Fruit fly (Drosophila melanogaster) whole organism, embryonic: ENCODE results near the gene CG12075.

Experiments used
- CG11723 ChIP-seq: fragments of 200-800 bp; sonication (Bioruptor generic); optimal IDR thresholded peaks from 2 replicates; lab custom pipeline; 2017; ENCODE audit warnings: missing biosample characterization, mild to moderate bottlenecking, missing genetic modification characterization
- CG12155 ChIP-seq: fragments of 200-800 bp; sonication (Bioruptor generic); optimal IDR thresholded peaks from 3 replicates; lab custom pipeline; 2016; ENCODE audit warnings: missing biosample characterization, missing genetic modification characterization
- CG12299 ChIP-seq: fragments of 200-800 bp; sonication (Bioruptor generic); optimal IDR thresholded peaks from 2 replicates; lab custom pipeline; 2018; ENCODE audit warnings: missing biosample characterization, mild to moderate bottlenecking, missing genetic modification characterization
- CG12942 ChIP-seq: fragments of 200-800 bp; sonication (Bioruptor generic); optimal IDR thresholded peaks from 3 replicates; lab custom pipeline; 2016; ENCODE audit warnings: missing biosample characterization, missing genetic modification characterization
- CG13296 ChIP-seq: fragments of 200-800 bp; sonication (Bioruptor generic); optimal IDR thresholded peaks from 3 replicates; lab custom pipeline; 2018; ENCODE audit warnings: missing biosample characterization, mild to moderate bottlenecking, missing genetic modification characterization
- CG13775 ChIP-seq: fragments of 200-800 bp; sonication (Bioruptor generic); optimal IDR thresholded peaks from 3 replicates; lab custom pipeline; 2017; ENCODE audit warnings: missing biosample characterization, mild to moderate bottlenecking, missing genetic modification characterization
- CG13894 ChIP-seq: fragments of 200-800 bp; sonication (Bioruptor generic); optimal IDR thresholded peaks from 3 replicates; lab custom pipeline; 2018; ENCODE audit warnings: missing biosample characterization, mild to moderate bottlenecking, missing genetic modification characterization, moderate library complexity
- CG14014 ChIP-seq: fragments of 200-800 bp; sonication (Bioruptor generic); IDR thresholded peaks from 2 replicates; pipeline ENCODE4 v1.3.6; 2022; ENCODE audit warnings: missing biosample characterization, missing genetic modification characterization
- CG14667 ChIP-seq: fragments of 200-800 bp; sonication (Bioruptor generic); IDR thresholded peaks from 2 replicates; pipeline ENCODE4 v1.3.6; 2022; ENCODE audit warnings: missing biosample characterization, missing genetic modification characterization
- CG15696 ChIP-seq: fragments of 200-800 bp; sonication (Bioruptor generic); optimal IDR thresholded peaks from 2 replicates; lab custom pipeline; 2019; ENCODE audit warnings: missing biosample characterization, mild to moderate bottlenecking, missing genetic modification characterization, moderate library complexity
- CG16813 ChIP-seq: fragments of 200-800 bp; sonication (Bioruptor generic); IDR thresholded peaks from 3 replicates; pipeline ENCODE4 v1.3.6; 2022; ENCODE audit warnings: missing biosample characterization, missing genetic modification characterization; ENCODE audit not compliant: partially characterized antibody
- CG17385 ChIP-seq: fragments of 200-800 bp; sonication (Bioruptor generic); optimal IDR thresholded peaks from 3 replicates; lab custom pipeline; 2018; ENCODE audit warnings: missing biosample characterization, mild to moderate bottlenecking, missing genetic modification characterization
- CG17802 ChIP-seq: fragments of 200-800 bp; sonication (Bioruptor generic); optimal IDR thresholded peaks from 2 replicates; lab custom pipeline; 2018; ENCODE audit warnings: missing biosample characterization, mild to moderate bottlenecking, missing genetic modification characterization, moderate library complexity
- CG17829 ChIP-seq: fragments of 200-800 bp; optimal IDR thresholded peaks from 2 replicates; lab custom pipeline; 2019; ENCODE audit warnings: missing biosample characterization, mild to moderate bottlenecking, missing genetic modification characterization, moderate library complexity
- CG17912 ChIP-seq: fragments of 200-800 bp; sonication (Bioruptor generic); optimal IDR thresholded peaks from 2 replicates; lab custom pipeline; 2018; ENCODE audit warnings: missing biosample characterization, mild to moderate bottlenecking, missing genetic modification characterization
- CG18011 ChIP-seq: fragments of 200-800 bp; sonication (Bioruptor generic); optimal IDR thresholded peaks from 2 replicates; lab custom pipeline; 2017; ENCODE audit warnings: missing biosample characterization, missing genetic modification characterization, mild to moderate bottlenecking, moderate library complexity, missing genotype
- CG18619 ChIP-seq: fragments of 200-800 bp; sonication (Bioruptor generic); optimal IDR thresholded peaks from 3 replicates; lab custom pipeline; 2017; ENCODE audit warnings: missing biosample characterization, mild to moderate bottlenecking, missing genetic modification characterization
- CG3065 ChIP-seq: fragments of 200-800 bp; sonication (Bioruptor generic); optimal IDR thresholded peaks from 2 replicates; lab custom pipeline; 2016; ENCODE audit warnings: missing biosample characterization, missing genetic modification characterization
- CG32532 ChIP-seq: fragments of 200-800 bp; sonication (Bioruptor generic); IDR thresholded peaks from 2 replicates; pipeline ENCODE4 v1.3.6; 2022; ENCODE audit warnings: missing biosample characterization, missing genetic modification characterization
- CG33557 ChIP-seq: fragments of 200-800 bp; sonication (Bioruptor generic); optimal IDR thresholded peaks from 2 replicates; lab custom pipeline; 2019; ENCODE audit warnings: missing biosample characterization, mild to moderate bottlenecking, missing genetic modification characterization, moderate library complexity
- CG6689 ChIP-seq: fragments of 200-800 bp; sonication (Bioruptor generic); IDR thresholded peaks from 2 replicates; pipeline ENCODE4 v1.3.6; 2022; ENCODE audit warnings: missing biosample characterization, missing genetic modification characterization
- CG8388 ChIP-seq: fragments of 200-800 bp; sonication (Bioruptor generic); optimal IDR thresholded peaks from 2 replicates; lab custom pipeline; 2019; ENCODE audit warnings: missing biosample characterization, mild to moderate bottlenecking, missing genetic modification characterization, moderate library complexity
- CG9797 ChIP-seq: fragments of 200-800 bp; sonication (Bioruptor generic); optimal IDR thresholded peaks from 3 replicates; lab custom pipeline; 2018; ENCODE audit warnings: missing biosample characterization, mild to moderate bottlenecking, missing genetic modification characterization
- Dp ChIP-seq: fragments of 200-800 bp; sonication (Bioruptor generic); optimal IDR thresholded peaks from 2 replicates; lab custom pipeline; 2018; ENCODE audit warnings: missing biosample characterization, mild to moderate bottlenecking, missing genetic modification characterization, moderate library complexity
- E2f2 ChIP-seq: fragments of 200-800 bp; sonication (Bioruptor generic); IDR thresholded peaks from 2 replicates; pipeline ENCODE4 v1.3.6; 2022; ENCODE audit warnings: missing biosample characterization, missing genetic modification characterization
- GATAe ChIP-seq: fragments of 200-800 bp; sonication (Bioruptor generic); conservative IDR thresholded peaks from 2 replicates; pipeline ENCODE4 v1.3.6; 2022; ENCODE audit warnings: missing biosample characterization, missing genetic modification characterization
- Gug ChIP-seq: fragments of 200-800 bp; sonication (Bioruptor generic); IDR thresholded peaks from 4 replicates; pipeline ENCODE4 v1.3.6; 2022; ENCODE audit warnings: missing biosample characterization, missing genetic modification characterization
- Hey ChIP-seq: fragments of 200-800 bp; sonication (Bioruptor generic); optimal IDR thresholded peaks from 3 replicates; lab custom pipeline; 2018; ENCODE audit warnings: missing biosample characterization, mild to moderate bottlenecking, missing genetic modification characterization
- Hr3 ChIP-seq: fragments of 200-800 bp; sonication (Bioruptor generic); optimal IDR thresholded peaks from 3 replicates; lab custom pipeline; 2016; ENCODE audit warnings: missing biosample characterization, missing genetic modification characterization
- Hr51 ChIP-seq, 2 experiments: fragments of 200-800 bp; sonication (Bioruptor generic); optimal IDR thresholded peaks; 2 replicates in 1 of 2; 3 replicates in 1 of 2; lab custom pipeline; 2016 to 2018; ENCODE audit warnings: missing biosample characterization in 2 of 2, missing genetic modification characterization in 2 of 2, mild to moderate bottlenecking in 1 of 2, moderate library complexity in 1 of 2
- Med ChIP-seq: fragments of 200-800 bp; sonication (Bioruptor generic); peaks from one replicate; lab custom pipeline; 2016; ENCODE audit warnings: missing biosample characterization, missing genetic modification characterization, mild to moderate bottlenecking, inconsistent platforms, moderate library complexity
- Neu2 ChIP-seq: fragments of 200-800 bp; sonication (Bioruptor generic); optimal IDR thresholded peaks from 3 replicates; lab custom pipeline; 2016; ENCODE audit warnings: missing biosample characterization, missing genetic modification characterization, borderline replicate concordance
- Oli ChIP-seq: fragments of 200-800 bp; sonication (Bioruptor generic); optimal IDR thresholded peaks from 2 replicates; lab custom pipeline; 2018; ENCODE audit warnings: missing biosample characterization, mild to moderate bottlenecking, missing genetic modification characterization, moderate library complexity
- Taf1 ChIP-seq: fragments of 200-800 bp; sonication (Bioruptor generic); IDR thresholded peaks from 2 replicates; pipeline ENCODE4 v1.3.6; 2022; ENCODE audit warnings: missing biosample characterization, missing genetic modification characterization
- az2 ChIP-seq: fragments of 200-800 bp; sonication (Bioruptor generic); optimal IDR thresholded peaks from 3 replicates; lab custom pipeline; 2016; ENCODE audit warnings: missing biosample characterization, missing genetic modification characterization
- bcd ChIP-seq: fragments of 200-800 bp; sonication (Bioruptor generic); optimal IDR thresholded peaks from 2 replicates; lab custom pipeline; 2017; ENCODE audit warnings: missing biosample characterization, mild to moderate bottlenecking, missing genetic modification characterization
- cas ChIP-seq: fragments of 200-800 bp; sonication (Bioruptor generic); IDR thresholded peaks from 2 replicates; pipeline ENCODE4 v1.3.6; 2022; ENCODE audit warnings: missing biosample characterization, missing genetic modification characterization
- caup ChIP-seq: fragments of 200-800 bp; sonication (Bioruptor generic); optimal IDR thresholded peaks from 3 replicates; lab custom pipeline; 2017; ENCODE audit warnings: missing biosample characterization, mild to moderate bottlenecking, missing genetic modification characterization, moderate library complexity; ENCODE audit not compliant: severe bottlenecking
- dysf ChIP-seq: fragments of 200-800 bp; sonication (Bioruptor generic); IDR thresholded peaks from 3 replicates; pipeline ENCODE4 v1.3.6; 2022; ENCODE audit warnings: missing biosample characterization, missing genetic modification characterization
- grn ChIP-seq: fragments of 200-800 bp; sonication (Bioruptor generic); optimal IDR thresholded peaks from 3 replicates; lab custom pipeline; 2017; ENCODE audit warnings: missing biosample characterization, missing genetic modification characterization
- insv ChIP-seq, 2 experiments: fragments of 200-800 bp; sonication (Bioruptor generic); optimal IDR thresholded peaks; 3 replicates each; lab custom pipeline; 2016 to 2018; ENCODE audit warnings: missing biosample characterization in 2 of 2, missing genetic modification characterization in 2 of 2
- jumu ChIP-seq: fragments of 200-800 bp; sonication (Bioruptor generic); optimal IDR thresholded peaks from 3 replicates; lab custom pipeline; 2016; ENCODE audit warnings: missing biosample characterization, missing genetic modification characterization
- kah ChIP-seq: fragments of 200-800 bp; sonication (Bioruptor generic); optimal IDR thresholded peaks from 2 replicates; lab custom pipeline; 2018; ENCODE audit warnings: missing biosample characterization, mild to moderate bottlenecking, missing genetic modification characterization
- ken ChIP-seq: fragments of 200-800 bp; sonication (Bioruptor generic); IDR thresholded peaks from 3 replicates; pipeline ENCODE4 v1.3.6; 2022; ENCODE audit warnings: missing biosample characterization, missing genetic modification characterization
- lab ChIP-seq: fragments of 200-800 bp; sonication (Bioruptor generic); optimal IDR thresholded peaks from 3 replicates; lab custom pipeline; 2017; ENCODE audit warnings: missing biosample characterization, missing genetic modification characterization, mild to moderate bottlenecking, moderate library complexity, missing genetic modification reagents
- nom ChIP-seq: fragments of 200-800 bp; sonication (Bioruptor generic); optimal IDR thresholded peaks from 2 replicates; lab custom pipeline; 2017; ENCODE audit warnings: missing biosample characterization, missing genetic modification characterization, mild to moderate bottlenecking, moderate library complexity, missing genetic modification reagents
- prd ChIP-seq, 3 experiments: fragments of >200 bp in 2 of 3; fragments of 200-800 bp in 1 of 3; sonication (Bioruptor generic) in 1 of 3; optimal IDR thresholded peaks in 2 of 3; IDR thresholded peaks in 1 of 3; 2 replicates in 2 of 3; 3 replicates in 1 of 3; pipeline versions ENCODE4 v1.3.6 to Lab custom; 2017 to 2022; ENCODE audit warnings: missing biosample characterization in 1 of 3, missing genetic modification characterization in 1 of 3
- ranshi ChIP-seq: fragments of 200-800 bp; sonication (Bioruptor generic); IDR thresholded peaks from 2 replicates; pipeline ENCODE4 v1.3.6; 2022; ENCODE audit warnings: missing biosample characterization, missing genetic modification characterization
- row ChIP-seq: fragments of 200-800 bp; sonication (Bioruptor generic); IDR thresholded peaks from 3 replicates; pipeline ENCODE4 v1.3.6; 2022; ENCODE audit warnings: missing biosample characterization, missing genetic modification characterization
- sim ChIP-seq: fragments of 200-800 bp; sonication (Bioruptor generic); IDR thresholded peaks from 2 replicates; pipeline ENCODE4 v1.3.6; 2022; ENCODE audit warnings: missing biosample characterization, missing genetic modification characterization
- tin ChIP-seq: fragments of 200-800 bp; sonication (Bioruptor generic); optimal IDR thresholded peaks from 3 replicates; lab custom pipeline; 2016; ENCODE audit warnings: missing biosample characterization, missing genetic modification characterization

The CG12075 gene

DNA sequence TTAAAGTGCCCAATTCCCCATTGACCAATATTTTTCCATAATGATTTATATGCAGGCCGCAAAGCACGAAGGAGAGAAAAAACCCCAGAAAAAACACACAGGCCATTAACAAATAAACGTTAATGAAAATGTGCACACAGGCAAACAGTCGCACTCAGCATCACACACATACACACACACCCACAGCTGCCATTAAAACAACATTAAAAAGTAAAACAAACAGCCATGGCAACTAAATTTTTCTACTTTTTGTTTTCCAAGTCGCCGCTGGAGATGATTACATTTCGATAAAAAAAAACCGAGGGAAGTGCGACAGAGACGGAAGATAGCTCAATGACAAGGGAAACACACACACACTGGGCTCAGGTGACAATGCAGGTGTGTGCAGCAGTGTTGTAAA lies 49.3 kb downstream of the CG12075 start (continued):
- no peak for TF ChIP-seq ranshi (GFP tag; lab: Robert Waterston, UW)
- TF ChIP-seq CG14014: peak; percentile 37; the same call in 1 of the 2 replicates
- TF ChIP-seq Neu2 (GFP tag; lab: Kevin White, UChicago): no peak
- TF ChIP-seq CG13775: no peak
- TF ChIP-seq CG18619 (GFP tag; lab: Kevin White, UChicago): no peak
- TF ChIP-seq grn: peak; percentile 19
- no peak for TF ChIP-seq kah
- TF ChIP-seq lab (GFP tag; lab: Kevin White, UChicago): no peak
- TF ChIP-seq Dp (GFP tag; lab: Kevin White, UChicago): no peak
- TF ChIP-seq prd (optimal IDR thresholded peaks at IDR 0.05; lab: Kevin White, UChicago): no peak
- no peak for TF ChIP-seq prd (GFP tag; IDR thresholded peaks at IDR 0.05; lab: Robert Waterston, UW)
- no peak for TF ChIP-seq Hey (tag; lab: Kevin White, UChicago)
- no peak for TF ChIP-seq CG14667
- no peak for TF ChIP-seq Taf1 (GFP tag; lab: Robert Waterston, UW)
- TF ChIP-seq az2: no peak
- TF ChIP-seq jumu: no peak
- TF ChIP-seq cas: no peak
- TF ChIP-seq Hr3 (GFP tag; lab: Kevin White, UChicago): no peak
- TF ChIP-seq E2f2 (GFP tag; lab: Robert Waterston, UW): no peak
- no peak for TF ChIP-seq CG33557
- TF ChIP-seq CG18011: no peak
- no peak for TF ChIP-seq sim (GFP tag; lab: Robert Waterston, UW)
- no peak for TF ChIP-seq CG3065 (GFP tag; lab: Kevin White, UChicago)
- no peak for TF ChIP-seq CG13894 (tag; lab: Kevin White, UChicago)
- TF ChIP-seq CG6689: 0 out of 2 replicates have a peak, but pooled peaks have one; percentile 5
- no peak for TF ChIP-seq CG15696 (tag; lab: Kevin White, UChicago)
- no peak for TF ChIP-seq CG12299 (tag; lab: Kevin White, UChicago)
- TF ChIP-seq CG16813: no peak
- no peak for TF ChIP-seq nom (GFP tag; lab: Kevin White, UChicago)
- no peak for TF ChIP-seq GATAe (GFP tag; lab: Robert Waterston, UW)
- TF ChIP-seq bcd (GFP tag; lab: Kevin White, UChicago): no peak
- TF ChIP-seq insv (GFP tag; optimal IDR thresholded peaks at IDR 0.05; lab: Kevin White, UChicago): no peak
- TF ChIP-seq CG12155 (GFP tag; lab: Kevin White, UChicago): no peak
- no peak for TF ChIP-seq CG9797 (GFP tag; lab: Kevin White, UChicago)
- TF ChIP-seq Hr51 (GFP tag; optimal IDR thresholded peaks at IDR 0.05; lab: Kevin White, UChicago): no peak
- no peak for TF ChIP-seq Gug (GFP tag; lab: Robert Waterston, UW)
- no peak for TF ChIP-seq CG12942 (GFP tag; lab: Kevin White, UChicago)
- no peak for TF ChIP-seq CG11723 (GFP tag; lab: Kevin White, UChicago)
- TF ChIP-seq caup: no peak
- no peak for TF ChIP-seq CG13296 (GFP tag; lab: Kevin White, UChicago)

DNA sequence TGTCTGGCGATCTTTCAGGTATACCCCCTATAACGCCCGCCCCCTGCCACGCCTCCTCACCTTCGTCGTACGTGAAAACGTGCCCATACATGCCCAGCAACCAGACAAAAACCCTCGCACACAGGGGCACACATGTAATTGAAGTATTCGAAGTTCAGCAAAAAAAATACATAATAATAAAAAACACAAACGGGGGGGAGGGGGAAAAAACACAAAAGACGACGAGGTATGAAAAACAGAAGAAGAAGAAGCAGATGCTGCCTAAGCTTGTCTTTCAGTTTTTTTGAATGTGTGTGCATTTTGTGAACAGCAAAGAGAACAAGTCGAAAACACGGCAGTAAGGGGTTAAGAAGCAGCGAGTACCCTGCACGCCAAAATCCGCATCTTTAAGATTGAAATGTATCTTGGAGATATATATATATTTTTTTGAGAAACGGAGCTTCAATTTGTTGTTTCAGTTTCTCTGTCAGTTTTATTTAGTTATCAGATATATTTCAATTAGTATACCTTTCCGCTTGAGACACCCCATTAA lies 50.8 kb downstream of the CG12075 start:
- no peak for TF ChIP-seq CG8388
- no peak for TF ChIP-seq Oli (tag; lab: Kevin White, UChicago)
- 0 out of 2 replicates have a peak, but pooled peaks have one; percentile 10 for TF ChIP-seq CG32532 (GFP tag; lab: Robert Waterston, UW)
- TF ChIP-seq CG14014: no peak
- TF ChIP-seq Med: peak; percentile 63
- TF ChIP-seq CG17829: no peak
- no peak for TF ChIP-seq ken (GFP tag; lab: Robert Waterston, UW)
- TF ChIP-seq dysf (GFP tag; lab: Robert Waterston, UW): peak; percentile 30; the same call in 1 of the 3 replicates
- TF ChIP-seq row (GFP tag; lab: Robert Waterston, UW): peak; percentile 53; the same call in 2 of the 3 replicates
- TF ChIP-seq prd (optimal IDR thresholded peaks at IDR 0.05; lab: Kevin White, UChicago): no peak
- 0 out of 3 replicates have a peak, but pooled peaks have one; percentile 4 for TF ChIP-seq prd (GFP tag; IDR thresholded peaks at IDR 0.05; lab: Robert Waterston, UW)
- no peak for TF ChIP-seq CG17912 (GFP tag; lab: Kevin White, UChicago)
- TF ChIP-seq CG17385 (GFP tag; lab: Kevin White, UChicago): peak; percentile 47
- TF ChIP-seq CG17802: no peak
- TF ChIP-seq nom (GFP tag; lab: Kevin White, UChicago): peak; percentile 44
- no peak for TF ChIP-seq tin
